Worm (Caenorhabditis elegans): ENCODE data around the gene fbxc-34.

The fbxc-34 gene

DNA sequence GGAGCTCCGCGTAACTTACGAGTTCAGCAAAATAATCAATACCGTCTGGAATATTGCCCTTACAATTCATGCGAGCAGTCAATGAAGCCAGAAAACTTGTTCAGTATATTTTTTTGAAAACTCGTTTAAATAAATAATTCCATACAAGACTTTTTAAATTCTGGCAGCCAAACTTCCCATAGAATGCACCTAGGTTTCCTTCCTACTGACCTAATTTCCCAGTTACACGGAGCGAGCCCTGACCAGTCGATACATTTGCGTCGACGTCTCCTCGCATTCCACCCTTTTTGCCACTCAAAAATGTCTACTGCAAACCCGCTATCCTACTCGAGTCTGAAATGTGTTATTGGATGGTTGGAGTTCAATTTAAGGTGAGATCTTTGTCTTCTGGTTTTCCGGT, 13.6 kb upstream of the fbxc-34 start, which contains the start of gene fbxc-30:
TSS of gene fbxc-30 (plus strand) at position 301 of the 400 bp plus-strand sequence.
- TF ChIP-seq nhr-43 (tag; optimal IDR thresholded peaks at IDR 0.05; ENCODE audit: poor library complexity, severe bottlenecking) (no peak), fos-1 (tag; optimal IDR thresholded peaks at IDR 0.05) (no peak), ceh-16 (tag; optimal IDR thresholded peaks at IDR 0.05) (no peak), fkh-10 (GFP tag; optimal IDR thresholded peaks at IDR 0.05) (no peak), nhr-28 (tag; optimal IDR thresholded peaks at IDR 0.05) (no peak), elt-2 (tag; optimal IDR thresholded peaks at IDR 0.05) (no peak), nhr-25 (tag; optimal IDR thresholded peaks at IDR 0.05) (no peak), unc-62 (GFP tag; optimal IDR thresholded peaks at IDR 0.05) (no peak)

- TF ChIP-seq ztf-4 (tag; optimal IDR thresholded peaks at IDR 0.05) (no peak), elt-2 (tag; optimal IDR thresholded peaks at IDR 0.05) (peak; percentile 52), lin-39 (tag; optimal IDR thresholded peaks at IDR 0.05) (no peak), daf-12 (tag; optimal IDR thresholded peaks at IDR 0.05) (no peak), lsy-12 (tag; optimal IDR thresholded peaks at IDR 0.05) (no peak), ceh-82 (tag; optimal IDR thresholded peaks at IDR 0.05) (no peak)
Observed at ce11 chrII:920326-920725, 10.6 kb upstream of the fbxc-34 start.

DNA sequence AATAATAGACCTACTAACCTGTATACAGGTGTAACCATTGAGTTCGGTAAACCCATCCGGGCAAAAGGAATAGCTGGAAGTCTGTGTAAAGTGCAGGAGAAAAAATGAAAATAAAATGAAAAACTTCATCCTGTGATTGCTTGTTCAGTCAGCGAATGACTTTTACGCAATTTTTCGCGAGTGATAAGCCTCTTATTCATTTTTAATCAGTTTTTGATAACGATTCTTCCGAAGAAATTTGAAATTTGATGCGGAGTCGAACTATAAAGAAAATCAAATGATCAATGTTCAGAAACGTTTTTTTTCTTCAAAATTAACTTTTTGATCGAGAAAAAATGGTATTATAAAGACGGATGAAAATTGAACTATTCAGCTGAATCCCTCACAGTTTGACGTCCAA, 8.2 kb upstream of the fbxc-34 start:
- TF ChIP-seq elt-2 (tag; optimal IDR thresholded peaks at IDR 0.05) = peak; percentile 84
- TF ChIP-seq mdl-1 (tag; optimal IDR thresholded peaks at IDR 0.05) = no peak
- no peak for TF ChIP-seq daf-12 (tag; optimal IDR thresholded peaks at IDR 0.05)
- TF ChIP-seq R02D3.7 (tag; optimal IDR thresholded peaks at IDR 0.05) = no peak
- peak; percentile 39 for TF ChIP-seq pqm-1 (tag; optimal IDR thresholded peaks at IDR 0.05)
- TF ChIP-seq jun-1 (tag; optimal IDR thresholded peaks at IDR 0.05) = no peak

DNA sequence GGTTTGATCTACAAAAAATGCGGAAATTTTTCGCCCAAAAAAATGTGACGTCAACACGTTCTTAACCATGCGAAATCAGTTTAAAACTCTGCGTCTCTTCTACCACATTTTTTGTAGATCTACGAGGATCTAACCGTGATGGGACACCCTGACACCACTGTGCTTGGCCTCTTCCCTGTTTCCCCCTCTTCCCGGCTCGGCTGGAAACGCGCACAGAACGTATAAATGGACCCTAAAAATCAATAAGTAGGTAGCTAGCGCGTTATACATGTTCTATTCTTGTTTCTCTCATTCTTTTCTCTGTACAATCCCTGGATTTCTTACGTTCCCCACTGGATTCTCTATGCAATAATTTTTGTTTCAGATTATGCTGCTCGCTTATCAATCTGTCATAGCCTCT, 7.5 kb upstream of the fbxc-34 start, which contains the start of gene fbxc-28:
TSS of gene fbxc-28 (plus strand) at position 301 of the 400 bp plus-strand sequence.
- no peak for TF ChIP-seq ceh-82 (tag; optimal IDR thresholded peaks at IDR 0.05)
- no peak for TF ChIP-seq mml-1 (tag; optimal IDR thresholded peaks at IDR 0.05)
- no peak for TF ChIP-seq ceh-9 (tag; optimal IDR thresholded peaks at IDR 0.05)

DNA sequence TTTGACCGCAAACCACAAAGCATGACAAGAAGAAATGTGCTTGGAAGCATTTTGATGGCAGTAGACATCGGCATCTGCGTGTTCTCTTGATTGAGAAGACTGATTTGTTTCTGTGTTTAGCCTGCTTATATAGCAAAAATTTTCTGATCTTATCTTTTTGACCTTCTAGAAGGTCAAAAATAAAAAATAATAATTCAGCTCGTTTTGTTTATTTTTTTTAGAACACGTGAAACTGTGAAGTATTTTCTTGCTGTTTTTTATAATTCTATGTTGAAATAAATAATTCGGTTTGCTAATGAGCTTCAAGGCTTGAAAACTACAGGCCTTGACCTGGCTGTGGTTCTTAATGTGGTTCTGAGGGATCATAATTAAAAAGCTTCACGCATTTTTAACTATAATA, 3.6 kb upstream of the fbxc-34 start, which contains the start of gene R07C3.13:
TSS of gene R07C3.13 (minus strand) at position 101 of the 400 bp plus-strand sequence.
- TF ChIP-seq egl-5 (tag; optimal IDR thresholded peaks at IDR 0.05) (no peak), sea-2 (GFP tag; optimal IDR thresholded peaks at IDR 0.05) (no peak), nfya-1 (tag; optimal IDR thresholded peaks at IDR 0.05; ENCODE audit: insufficient read depth) (no peak), pqm-1 (tag; optimal IDR thresholded peaks at IDR 0.05) (no peak), fkh-10 (GFP tag; optimal IDR thresholded peaks at IDR 0.05) (no peak)

- TF ChIP-seq nhr-25 (tag; optimal IDR thresholded peaks at IDR 0.05) = no peak
- no peak for TF ChIP-seq nfya-1 (tag; optimal IDR thresholded peaks at IDR 0.05; ENCODE audit: insufficient read depth)
- TF ChIP-seq skn-1 (tag; optimal IDR thresholded peaks at IDR 0.05) = no peak
- no peak for TF ChIP-seq mml-1 (tag; optimal IDR thresholded peaks at IDR 0.05)
- TF ChIP-seq nhr-12 (tag; optimal IDR thresholded peaks at IDR 0.05) = no peak
- TF ChIP-seq ceh-16 (tag; optimal IDR thresholded peaks at IDR 0.05) = no peak
- TF ChIP-seq nhr-67 (tag; optimal IDR thresholded peaks at IDR 0.05) = no peak
- TF ChIP-seq jun-1 (tag; optimal IDR thresholded peaks at IDR 0.05) = no peak
- TF ChIP-seq nhr-11 (tag; optimal IDR thresholded peaks at IDR 0.05) = no peak
- TF ChIP-seq ztf-11 (tag; optimal IDR thresholded peaks at IDR 0.05) = no peak
- no peak for TF ChIP-seq lin-15B (tag; optimal IDR thresholded peaks at IDR 0.05)
- no peak for TF ChIP-seq fkh-10 (GFP tag; optimal IDR thresholded peaks at IDR 0.05)
- TF ChIP-seq lin-39 (tag; optimal IDR thresholded peaks at IDR 0.05) = no peak
Observed at ce11 chrII:932718-933117, 1.7 kb downstream of the fbxc-34 start, which contains the start of gene acs-15. Gene acs-15, plus strand, starts transcription at chrII:933018.

- TF ChIP-seq ceh-28 (tag; optimal IDR thresholded peaks at IDR 0.05) = no peak
- TF ChIP-seq tbx-2 (tag; optimal IDR thresholded peaks at IDR 0.05) = no peak
- TF ChIP-seq pha-4 (tag; optimal IDR thresholded peaks at IDR 0.05) = no peak
- TF ChIP-seq ceh-16 (tag; optimal IDR thresholded peaks at IDR 0.05) = no peak
- TF ChIP-seq nhr-43 (tag; optimal IDR thresholded peaks at IDR 0.05; ENCODE audit: poor library complexity, severe bottlenecking) = no peak
- TF ChIP-seq nfya-1 (tag; optimal IDR thresholded peaks at IDR 0.05; ENCODE audit: insufficient read depth) = no peak
- TF ChIP-seq lin-15B (tag; optimal IDR thresholded peaks at IDR 0.05) = no peak
- no peak for TF ChIP-seq elt-1 (tag; optimal IDR thresholded peaks at IDR 0.05)
- no peak for TF ChIP-seq nhr-237 (tag; optimal IDR thresholded peaks at IDR 0.05)
- no peak for TF ChIP-seq ceh-82 (tag; optimal IDR thresholded peaks at IDR 0.05)
- no peak for TF ChIP-seq nhr-23 (tag; optimal IDR thresholded peaks at IDR 0.05)
- no peak for TF ChIP-seq snpc-4 (tag; optimal IDR thresholded peaks at IDR 0.05)
- no peak for TF ChIP-seq ama-1 (optimal IDR thresholded peaks at IDR 0.05)
- TF ChIP-seq pqm-1 (tag; optimal IDR thresholded peaks at IDR 0.05) = no peak
- no peak for TF ChIP-seq zag-1 (tag; optimal IDR thresholded peaks at IDR 0.05)
- TF ChIP-seq fkh-10 (GFP tag; optimal IDR thresholded peaks at IDR 0.05) = no peak
- no peak for TF ChIP-seq unc-62 (GFP tag; optimal IDR thresholded peaks at IDR 0.05)
- TF ChIP-seq mml-1 (tag; optimal IDR thresholded peaks at IDR 0.05) = no peak
Observed at ce11 chrII:937265-937664, 6.3 kb downstream of the fbxc-34 start.
